Fruit fly (Drosophila melanogaster) whole organism, embryonic: Measurements from ENCODE around the gene goe.

Source experiments
- Ada2b ChIP-seq: fragments of 200-800 bp; sonication (Bioruptor generic); IDR thresholded peaks from 2 replicates; pipeline ENCODE4 v1.3.6; 2022; ENCODE audit warnings: missing biosample characterization, missing genetic modification characterization
- Bdp1 ChIP-seq: fragments of 200-800 bp; sonication (Bioruptor generic); optimal IDR thresholded peaks from 3 replicates; lab custom pipeline; 2016; ENCODE audit warnings: missing biosample characterization, missing genetic modification characterization
- CG10267 ChIP-seq: fragments of 200-800 bp; sonication (Bioruptor generic); optimal IDR thresholded peaks from 2 replicates; lab custom pipeline; 2018; ENCODE audit warnings: missing biosample characterization, mild to moderate bottlenecking, missing genetic modification characterization, moderate library complexity
- CG10565 ChIP-seq: fragments of 200-800 bp; sonication (Bioruptor generic); optimal IDR thresholded peaks from 3 replicates; lab custom pipeline; 2016; ENCODE audit warnings: missing biosample characterization, mild to moderate bottlenecking, missing genetic modification characterization
- CG11723 ChIP-seq: fragments of 200-800 bp; sonication (Bioruptor generic); optimal IDR thresholded peaks from 2 replicates; lab custom pipeline; 2017; ENCODE audit warnings: missing biosample characterization, mild to moderate bottlenecking, missing genetic modification characterization
- CG12071 ChIP-seq: fragments of 200-800 bp; sonication (Bioruptor generic); optimal IDR thresholded peaks from 3 replicates; lab custom pipeline; 2018; ENCODE audit warnings: missing biosample characterization, mild to moderate bottlenecking, missing genetic modification characterization
- CG14860 ChIP-seq: fragments of 200-800 bp; sonication (Bioruptor generic); IDR thresholded peaks from 3 replicates; pipeline ENCODE4 v1.3.6; 2022; ENCODE audit warnings: missing biosample characterization, missing genetic modification characterization; ENCODE audit not compliant: partially characterized antibody
- CG16813 ChIP-seq: fragments of 200-800 bp; sonication (Bioruptor generic); IDR thresholded peaks from 3 replicates; pipeline ENCODE4 v1.3.6; 2022; ENCODE audit warnings: missing biosample characterization, missing genetic modification characterization; ENCODE audit not compliant: partially characterized antibody
- CG17186 ChIP-seq: fragments of 200-800 bp; sonication (Bioruptor generic); optimal IDR thresholded peaks from 3 replicates; lab custom pipeline; 2017; ENCODE audit warnings: missing biosample characterization, missing genetic modification reagents, missing genetic modification characterization
- CG18476 ChIP-seq: fragments of 200-800 bp; sonication (Bioruptor generic); optimal IDR thresholded peaks from 2 replicates; lab custom pipeline; 2016; ENCODE audit warnings: missing biosample characterization, mild to moderate bottlenecking, missing genetic modification characterization
- CG32532 ChIP-seq: fragments of 200-800 bp; sonication (Bioruptor generic); IDR thresholded peaks from 2 replicates; pipeline ENCODE4 v1.3.6; 2022; ENCODE audit warnings: missing biosample characterization, missing genetic modification characterization
- CG4328 ChIP-seq: fragments of 200-800 bp; sonication (Bioruptor generic); optimal IDR thresholded peaks from 3 replicates; lab custom pipeline; 2017; ENCODE audit warnings: missing biosample characterization, missing genetic modification reagents, missing genetic modification characterization
- CG43689 ChIP-seq: fragments of 200-800 bp; sonication (Bioruptor generic); IDR thresholded peaks from 2 replicates; pipeline ENCODE4 v1.3.6; 2022; ENCODE audit warnings: missing biosample characterization, missing genetic modification characterization
- CG4854 ChIP-seq: fragments of 200-800 bp; sonication (Bioruptor generic); optimal IDR thresholded peaks from 2 replicates; lab custom pipeline; 2016; ENCODE audit warnings: missing biosample characterization, missing genetic modification characterization, inconsistent platforms
- CG7372 ChIP-seq: fragments of 200-800 bp; sonication (Bioruptor generic); IDR thresholded peaks from 2 replicates; pipeline ENCODE4 v1.3.6; 2022; ENCODE audit warnings: missing biosample characterization, missing genetic modification characterization
- CG8290 ChIP-seq, 3 experiments: fragments of 200-800 bp; sonication (Bioruptor generic); optimal IDR thresholded peaks; 2 replicates each; lab custom pipeline; 2016 to 2019; ENCODE audit warnings: missing biosample characterization in 3 of 3, missing genetic modification characterization in 3 of 3, mild to moderate bottlenecking in 2 of 3, moderate library complexity in 1 of 3
- CG9609 ChIP-seq: fragments of 200-800 bp; sonication (Bioruptor generic); optimal IDR thresholded peaks from 3 replicates; lab custom pipeline; 2016; ENCODE audit warnings: missing biosample characterization, missing genetic modification characterization
- Dll ChIP-seq: fragments of 200-800 bp; sonication (Bioruptor generic); IDR thresholded peaks from 4 replicates; pipeline ENCODE4 v1.3.6; 2022; ENCODE audit warnings: missing biosample characterization, missing genetic modification characterization; ENCODE audit not compliant: partially characterized antibody
- E2f1 ChIP-seq: fragments of 200-800 bp; sonication (Bioruptor generic); IDR thresholded peaks from 2 replicates; pipeline ENCODE4 v1.3.6; 2022; ENCODE audit warnings: missing biosample characterization, missing genetic modification characterization
- Gsc ChIP-seq: fragments of 200-800 bp; sonication (Bioruptor generic); IDR thresholded peaks from 2 replicates; pipeline ENCODE4 v1.3.6; 2022; ENCODE audit warnings: missing biosample characterization, missing genetic modification characterization
- HLHmδ ChIP-seq: fragments of 200-800 bp; sonication (Bioruptor generic); optimal IDR thresholded peaks from 2 replicates; lab custom pipeline; 2018; ENCODE audit warnings: missing biosample characterization, mild to moderate bottlenecking, missing genetic modification characterization, moderate library complexity
- Jarid2 ChIP-seq: fragments of 200-800 bp; sonication (Bioruptor generic); optimal IDR thresholded peaks from 3 replicates; lab custom pipeline; 2017; ENCODE audit warnings: mild to moderate bottlenecking, missing biosample characterization, missing genetic modification reagents, missing genetic modification characterization
- MBD-R2 ChIP-seq: fragments of 200-800 bp; sonication (Bioruptor generic); IDR thresholded peaks from 2 replicates; pipeline ENCODE4 v1.3.6; 2022; ENCODE audit warnings: missing biosample characterization, missing genetic modification characterization
- Myb ChIP-seq: fragments of 200-800 bp; sonication (Bioruptor generic); optimal IDR thresholded peaks from 2 replicates; lab custom pipeline; 2016; ENCODE audit warnings: missing biosample characterization, missing genetic modification characterization
- Taf1 ChIP-seq: fragments of 200-800 bp; sonication (Bioruptor generic); IDR thresholded peaks from 2 replicates; pipeline ENCODE4 v1.3.6; 2022; ENCODE audit warnings: missing biosample characterization, missing genetic modification characterization
- Tbp ChIP-seq: fragments of >200 bp; optimal IDR thresholded peaks from 2 replicates; lab custom pipeline; 2018; ENCODE audit warnings: missing biosample characterization, missing genetic modification characterization
- Trl ChIP-seq, 3 experiments: fragments of >200 bp in 2 of 3; fragments of 200-800 bp in 1 of 3; sonication (Bioruptor generic) in 1 of 3; optimal IDR thresholded peaks; 2 replicates in 1 of 3; 3 replicates in 2 of 3; lab custom pipeline; 2016 to 2017; ENCODE audit warnings: missing biosample characterization in 1 of 3, missing genetic modification characterization in 1 of 3
- Xbp1 ChIP-seq: fragments of 200-800 bp; sonication (Bioruptor generic); optimal IDR thresholded peaks from 3 replicates; lab custom pipeline; 2016; ENCODE audit warnings: missing biosample characterization, mild to moderate bottlenecking, missing genetic modification characterization
- abd-A ChIP-seq: fragments of 200-800 bp; sonication (Bioruptor generic); optimal IDR thresholded peaks from 3 replicates; lab custom pipeline; 2019; ENCODE audit warnings: missing biosample characterization, mild to moderate bottlenecking, missing genetic modification characterization, moderate library complexity
- az2 ChIP-seq: fragments of 200-800 bp; sonication (Bioruptor generic); optimal IDR thresholded peaks from 3 replicates; lab custom pipeline; 2016; ENCODE audit warnings: missing biosample characterization, missing genetic modification characterization
- chn ChIP-seq: fragments of 200-800 bp; sonication (Bioruptor generic); optimal IDR thresholded peaks from 2 replicates; lab custom pipeline; 2016; ENCODE audit warnings: missing biosample characterization, missing genetic modification characterization
- crc ChIP-seq: fragments of 200-800 bp; sonication (Bioruptor generic); optimal IDR thresholded peaks from 2 replicates; lab custom pipeline; 2016; ENCODE audit warnings: missing biosample characterization, missing genetic modification characterization
- crol ChIP-seq: fragments of 200-800 bp; sonication (Bioruptor generic); IDR thresholded peaks from 2 replicates; pipeline ENCODE4 v1.3.6; 2022; ENCODE audit warnings: missing biosample characterization, missing genetic modification characterization
- fd96Cb ChIP-seq: fragments of 200-800 bp; sonication (Bioruptor generic); optimal IDR thresholded peaks from 2 replicates; lab custom pipeline; 2018; ENCODE audit warnings: missing biosample characterization, mild to moderate bottlenecking, missing genetic modification characterization, moderate library complexity
- gcm2 ChIP-seq: fragments of 200-800 bp; sonication (Bioruptor generic); optimal IDR thresholded peaks from 2 replicates; lab custom pipeline; 2016; ENCODE audit warnings: missing biosample characterization, missing genetic modification characterization
- h ChIP-seq: fragments of >200 bp; optimal IDR thresholded peaks from 2 replicates; lab custom pipeline; 2017
- kay ChIP-seq: fragments of 200-800 bp; sonication (Bioruptor generic); optimal IDR thresholded peaks from 2 replicates; lab custom pipeline; 2016; ENCODE audit warnings: missing biosample characterization, missing genetic modification characterization
- ken ChIP-seq: fragments of 200-800 bp; sonication (Bioruptor generic); IDR thresholded peaks from 3 replicates; pipeline ENCODE4 v1.3.6; 2022; ENCODE audit warnings: missing biosample characterization, missing genetic modification characterization
- lbe ChIP-seq: fragments of 200-800 bp; sonication (Bioruptor generic); optimal IDR thresholded peaks from 2 replicates; lab custom pipeline; 2016; ENCODE audit warnings: missing biosample characterization, mild to moderate bottlenecking, missing genetic modification characterization
- lov ChIP-seq, 2 experiments: fragments of 200-800 bp in 1 of 2; fragments of >200 bp in 1 of 2; sonication (Bioruptor generic) in 1 of 2; IDR thresholded peaks in 1 of 2; optimal IDR thresholded peaks in 1 of 2; 2 replicates in 1 of 2; 3 replicates in 1 of 2; pipeline versions ENCODE4 v1.3.6 to Lab custom; 2017 to 2022; ENCODE audit warnings: missing biosample characterization in 1 of 2, missing genetic modification characterization in 1 of 2
- nau ChIP-seq: fragments of 200-800 bp; sonication (Bioruptor generic); optimal IDR thresholded peaks from 3 replicates; lab custom pipeline; 2017; ENCODE audit warnings: missing biosample characterization, mild to moderate bottlenecking, missing genetic modification characterization, missing genetic modification reagents
- nom ChIP-seq: fragments of 200-800 bp; sonication (Bioruptor generic); optimal IDR thresholded peaks from 2 replicates; lab custom pipeline; 2017; ENCODE audit warnings: missing biosample characterization, missing genetic modification characterization, mild to moderate bottlenecking, moderate library complexity, missing genetic modification reagents
- pum ChIP-seq: fragments of 200-800 bp; sonication (Bioruptor generic); optimal IDR thresholded peaks from 2 replicates; lab custom pipeline; 2016; ENCODE audit warnings: missing biosample characterization, missing genetic modification characterization
- ranshi ChIP-seq: fragments of 200-800 bp; sonication (Bioruptor generic); IDR thresholded peaks from 2 replicates; pipeline ENCODE4 v1.3.6; 2022; ENCODE audit warnings: missing biosample characterization, missing genetic modification characterization
- repo ChIP-seq: fragments of 200-800 bp; sonication (Bioruptor generic); optimal IDR thresholded peaks from 2 replicates; lab custom pipeline; 2016; ENCODE audit warnings: missing biosample characterization, missing genetic modification characterization
- rib ChIP-seq: fragments of 200-800 bp; sonication (Bioruptor generic); IDR thresholded peaks from 2 replicates; pipeline ENCODE4 v1.3.6; 2022; ENCODE audit warnings: missing biosample characterization, missing genetic modification characterization
- shn ChIP-seq: fragments of 200-800 bp; sonication (Bioruptor generic); optimal IDR thresholded peaks from 3 replicates; lab custom pipeline; 2016; ENCODE audit warnings: missing biosample characterization, missing genetic modification characterization
- yki ChIP-seq: fragments of >200 bp; optimal IDR thresholded peaks from 3 replicates; lab custom pipeline; 2018

Gene goe

DNA sequence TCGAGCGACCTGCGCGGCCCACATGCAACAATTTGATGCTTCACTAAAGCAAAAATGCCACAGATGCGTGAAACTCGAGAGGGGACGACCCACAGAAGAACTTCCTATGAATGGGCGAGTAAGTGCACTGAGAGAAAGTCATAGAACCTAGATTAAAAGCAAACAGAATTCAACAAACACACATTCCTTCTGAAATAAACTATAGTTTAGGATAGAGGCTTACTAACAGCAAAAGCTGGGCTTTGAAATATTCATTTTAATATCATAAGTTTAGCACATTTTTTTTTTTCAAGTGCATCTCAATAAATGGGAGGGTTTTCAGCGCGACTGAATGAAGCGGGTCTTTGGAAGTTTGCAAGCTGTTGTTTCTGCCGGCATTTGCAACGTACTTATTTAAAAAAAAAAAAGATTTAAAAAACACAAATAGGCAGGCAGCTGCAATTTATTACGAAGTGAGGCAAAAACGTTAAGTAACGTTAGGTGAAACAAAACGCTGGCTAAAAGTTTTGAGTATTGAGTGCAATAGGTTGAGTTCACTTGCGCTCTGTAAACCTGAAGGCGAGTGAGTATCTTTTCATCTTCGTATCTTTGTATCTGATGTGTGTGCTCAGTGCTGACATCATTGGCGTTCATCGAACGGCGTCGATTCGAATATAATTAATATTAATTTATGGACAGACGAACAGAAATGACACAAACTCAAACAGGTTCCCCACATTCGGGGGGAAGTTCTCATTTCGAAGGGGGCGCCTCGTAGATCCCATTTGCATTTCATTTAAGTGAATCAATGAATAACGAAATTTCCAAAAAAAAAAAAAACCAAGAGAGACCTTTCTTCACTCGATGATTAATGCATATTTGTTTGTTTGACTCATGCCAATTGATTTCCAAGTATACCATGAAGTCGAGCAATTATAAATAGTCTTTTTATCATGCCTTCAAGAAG lies 21.4 kb upstream of the goe start (continued):
- TF ChIP-seq Myb (GFP tag; lab: Kevin White, UChicago) (no peak), MBD-R2 (GFP tag; lab: Robert Waterston, UW) (0 out of 2 replicates have a peak, but pooled peaks have one; percentile 25), CG10565 (GFP tag; lab: Kevin White, UChicago) (no peak), crol (GFP tag; lab: Robert Waterston, UW) (peak; percentile 27; the same call in 1 of the 2 replicates), Trl (optimal IDR thresholded peaks at IDR 0.05; lab: Kevin White, UChicago) (no peak), Trl (GFP tag; optimal IDR thresholded peaks at IDR 0.05; lab: Kevin White, UChicago) (peak; percentile 72), crc (GFP tag; lab: Kevin White, UChicago) (no peak), lbe (GFP tag; lab: Kevin White, UChicago) (no peak), Tbp (GFP tag; lab: Kevin White, UChicago) (no peak), CG4854 (GFP tag; lab: Kevin White, UChicago) (peak; percentile 5), kay (GFP tag; lab: Kevin White, UChicago) (peak; percentile 64), CG18476 (peak; percentile 11), Jarid2 (GFP tag; lab: Kevin White, UChicago) (peak; percentile 16), CG10267 (tag; lab: Kevin White, UChicago) (peak; percentile 62), Gsc (GFP tag; lab: Robert Waterston, UW) (no peak), lov (optimal IDR thresholded peaks at IDR 0.05; lab: Kevin White, UChicago) (no peak), lov (GFP tag; IDR thresholded peaks at IDR 0.05; lab: Robert Waterston, UW) (peak; percentile 81), E2f1 (GFP tag; lab: Robert Waterston, UW) (peak; percentile 73), h (lab: Kevin White, UChicago) (no peak), fd96Cb (tag; lab: Kevin White, UChicago) (peak; percentile 59), ranshi (GFP tag; lab: Robert Waterston, UW) (peak; percentile 58; the same call in 1 of the 2 replicates), CG32532 (GFP tag; lab: Robert Waterston, UW) (peak; percentile 55; the same call in 1 of the 2 replicates), rib (no peak), shn (no peak), Ada2b (GFP tag; lab: Robert Waterston, UW) (peak; percentile 62), Xbp1 (GFP tag; lab: Kevin White, UChicago) (peak; percentile 38), CG9609 (GFP tag; lab: Kevin White, UChicago) (peak; percentile 79), Bdp1 (GFP tag; lab: Kevin White, UChicago) (no peak), CG8290 (GFP tag; optimal IDR thresholded peaks at IDR 0.05; lab: Kevin White, UChicago) (peak; percentile 46), CG8290 (tag; optimal IDR thresholded peaks at IDR 0.05; lab: Kevin White, UChicago) (no peak), az2 (peak; percentile 55), CG16813 (GFP tag; lab: Robert Waterston, UW) (no peak), nom (GFP tag; lab: Kevin White, UChicago) (peak; percentile 17), CG11723 (GFP tag; lab: Kevin White, UChicago) (no peak), Taf1 (GFP tag; lab: Robert Waterston, UW) (no peak), HLHmδ (GFP tag; lab: Kevin White, UChicago) (no peak), chn (peak; percentile 30), CG14860 (GFP tag; lab: Robert Waterston, UW) (no peak), CG4328 (GFP tag; lab: Kevin White, UChicago) (no peak), yki (lab: Kevin White, UChicago) (no peak), gcm2 (GFP tag; lab: Kevin White, UChicago) (peak; percentile 29), Dll (GFP tag; lab: Robert Waterston, UW) (no peak), repo (GFP tag; lab: Kevin White, UChicago) (peak; percentile 51), ken (GFP tag; lab: Robert Waterston, UW) (peak; percentile 46; the same call in 1 of the 3 replicates), abd-A (no peak), CG43689 (no peak), nau (peak; percentile 25), CG7372 (GFP tag; lab: Robert Waterston, UW) (no peak), CG12071 (GFP tag; lab: Kevin White, UChicago) (peak; percentile 7), pum (GFP tag; lab: Kevin White, UChicago) (peak; percentile 65), CG17186 (no peak)
